Fruit fly (Drosophila melanogaster) whole organism, embryonic: Measurements from ENCODE around the gene arm.

Experiments
- CG10147 ChIP-seq: fragments of 200-800 bp; sonication (Bioruptor generic); optimal IDR thresholded peaks from 2 replicates; lab custom pipeline; 2019; ENCODE audit warnings: missing biosample characterization, mild to moderate bottlenecking, missing genetic modification characterization, moderate library complexity
- CG10267 ChIP-seq: fragments of 200-800 bp; sonication (Bioruptor generic); optimal IDR thresholded peaks from 2 replicates; lab custom pipeline; 2018; ENCODE audit warnings: missing biosample characterization, mild to moderate bottlenecking, missing genetic modification characterization, moderate library complexity
- CG12104 ChIP-seq: fragments of 200-800 bp; sonication (Bioruptor generic); optimal IDR thresholded peaks from 3 replicates; lab custom pipeline; 2016; ENCODE audit warnings: missing biosample characterization, missing genetic modification characterization
- CG13296 ChIP-seq: fragments of 200-800 bp; sonication (Bioruptor generic); optimal IDR thresholded peaks from 3 replicates; lab custom pipeline; 2018; ENCODE audit warnings: missing biosample characterization, mild to moderate bottlenecking, missing genetic modification characterization
- CG13424 ChIP-seq: fragments of 200-800 bp; sonication (Bioruptor generic); optimal IDR thresholded peaks from 2 replicates; lab custom pipeline; 2019; ENCODE audit warnings: missing biosample characterization, mild to moderate bottlenecking, missing genetic modification characterization, moderate library complexity
- CG13894 ChIP-seq: fragments of 200-800 bp; sonication (Bioruptor generic); optimal IDR thresholded peaks from 3 replicates; lab custom pipeline; 2018; ENCODE audit warnings: missing biosample characterization, mild to moderate bottlenecking, missing genetic modification characterization, moderate library complexity
- CG15514 ChIP-seq: fragments of 200-800 bp; sonication (Bioruptor generic); optimal IDR thresholded peaks from 3 replicates; lab custom pipeline; 2017; ENCODE audit warnings: missing biosample characterization, missing genetic modification characterization, mild to moderate bottlenecking, moderate library complexity, missing genetic modification reagents
- CG15696 ChIP-seq: fragments of 200-800 bp; sonication (Bioruptor generic); optimal IDR thresholded peaks from 2 replicates; lab custom pipeline; 2019; ENCODE audit warnings: missing biosample characterization, mild to moderate bottlenecking, missing genetic modification characterization, moderate library complexity
- CG16863 ChIP-seq: fragments of 200-800 bp; sonication (Bioruptor generic); optimal IDR thresholded peaks from 3 replicates; lab custom pipeline; 2016; ENCODE audit warnings: missing biosample characterization, missing genetic modification characterization
- CG17361 ChIP-seq: fragments of 200-800 bp; sonication (Bioruptor generic); IDR thresholded peaks from 3 replicates; pipeline ENCODE4 v1.3.6; 2022; ENCODE audit warnings: missing biosample characterization, missing genetic modification characterization
- CG17802 ChIP-seq: fragments of 200-800 bp; sonication (Bioruptor generic); optimal IDR thresholded peaks from 2 replicates; lab custom pipeline; 2018; ENCODE audit warnings: missing biosample characterization, mild to moderate bottlenecking, missing genetic modification characterization, moderate library complexity
- CG18476 ChIP-seq: fragments of 200-800 bp; sonication (Bioruptor generic); optimal IDR thresholded peaks from 2 replicates; lab custom pipeline; 2016; ENCODE audit warnings: missing biosample characterization, mild to moderate bottlenecking, missing genetic modification characterization
- CG33213 ChIP-seq: fragments of 200-800 bp; sonication (Bioruptor generic); optimal IDR thresholded peaks from 3 replicates; lab custom pipeline; 2016; ENCODE audit warnings: missing biosample characterization, missing genetic modification characterization
- CG3995 ChIP-seq: fragments of 200-800 bp; sonication (Bioruptor generic); optimal IDR thresholded peaks from 3 replicates; lab custom pipeline; 2016; ENCODE audit warnings: missing biosample characterization, missing genetic modification characterization
- CG4328 ChIP-seq: fragments of 200-800 bp; sonication (Bioruptor generic); optimal IDR thresholded peaks from 3 replicates; lab custom pipeline; 2017; ENCODE audit warnings: missing biosample characterization, missing genetic modification reagents, missing genetic modification characterization
- CG4730 ChIP-seq: fragments of 200-800 bp; sonication (Bioruptor generic); IDR thresholded peaks from 2 replicates; pipeline ENCODE4 v1.3.6; 2022; ENCODE audit warnings: missing biosample characterization, missing genetic modification characterization
- CG6765 ChIP-seq: fragments of 200-800 bp; sonication (Bioruptor generic); optimal IDR thresholded peaks from 3 replicates; lab custom pipeline; 2017; ENCODE audit warnings: missing biosample characterization, mild to moderate bottlenecking, missing genetic modification characterization
- CG8290 ChIP-seq, 3 experiments: fragments of 200-800 bp; sonication (Bioruptor generic); optimal IDR thresholded peaks; 2 replicates each; lab custom pipeline; 2016 to 2019; ENCODE audit warnings: missing biosample characterization in 3 of 3, missing genetic modification characterization in 3 of 3, mild to moderate bottlenecking in 2 of 3, moderate library complexity in 1 of 3
- CG9932 ChIP-seq: fragments of 200-800 bp; sonication (Bioruptor generic); IDR thresholded peaks from 2 replicates; pipeline ENCODE4 v1.3.6; 2022; ENCODE audit warnings: missing biosample characterization, missing genetic modification characterization
- CHES-1-like ChIP-seq: fragments of 200-800 bp; sonication (Bioruptor generic); optimal IDR thresholded peaks from 2 replicates; lab custom pipeline; 2016; ENCODE audit warnings: missing biosample characterization, missing genetic modification characterization
- Doc3 ChIP-seq: fragments of 200-800 bp; sonication (Bioruptor generic); IDR thresholded peaks from 3 replicates; pipeline ENCODE4 v1.3.6; 2022; ENCODE audit warnings: missing biosample characterization, missing genetic modification characterization; ENCODE audit not compliant: partially characterized antibody
- Elba2 ChIP-seq: fragments of 200-800 bp; sonication (Bioruptor generic); optimal IDR thresholded peaks from 3 replicates; lab custom pipeline; 2016; ENCODE audit warnings: missing biosample characterization, missing genetic modification characterization
- Ets97D ChIP-seq: fragments of 200-800 bp; sonication (Bioruptor generic); optimal IDR thresholded peaks from 3 replicates; lab custom pipeline; 2016; ENCODE audit warnings: missing biosample characterization, missing genetic modification characterization
- GATAe ChIP-seq: fragments of 200-800 bp; sonication (Bioruptor generic); conservative IDR thresholded peaks from 2 replicates; pipeline ENCODE4 v1.3.6; 2022; ENCODE audit warnings: missing biosample characterization, missing genetic modification characterization
- Hmx ChIP-seq: fragments of 200-800 bp; sonication (Bioruptor generic); optimal IDR thresholded peaks from 2 replicates; lab custom pipeline; 2016; ENCODE audit warnings: missing biosample characterization, missing genetic modification characterization
- Hr3 ChIP-seq: fragments of 200-800 bp; sonication (Bioruptor generic); optimal IDR thresholded peaks from 3 replicates; lab custom pipeline; 2016; ENCODE audit warnings: missing biosample characterization, missing genetic modification characterization
- MBD-R2 ChIP-seq: fragments of 200-800 bp; sonication (Bioruptor generic); IDR thresholded peaks from 2 replicates; pipeline ENCODE4 v1.3.6; 2022; ENCODE audit warnings: missing biosample characterization, missing genetic modification characterization
- Med ChIP-seq: fragments of 200-800 bp; sonication (Bioruptor generic); peaks from one replicate; lab custom pipeline; 2016; ENCODE audit warnings: missing biosample characterization, missing genetic modification characterization, mild to moderate bottlenecking, inconsistent platforms, moderate library complexity
- Myb ChIP-seq: fragments of 200-800 bp; sonication (Bioruptor generic); optimal IDR thresholded peaks from 2 replicates; lab custom pipeline; 2016; ENCODE audit warnings: missing biosample characterization, missing genetic modification characterization
- Neu2 ChIP-seq: fragments of 200-800 bp; sonication (Bioruptor generic); optimal IDR thresholded peaks from 3 replicates; lab custom pipeline; 2016; ENCODE audit warnings: missing biosample characterization, missing genetic modification characterization, borderline replicate concordance
- Nf-YB ChIP-seq: fragments of 200-800 bp; sonication (Bioruptor generic); optimal IDR thresholded peaks from 3 replicates; lab custom pipeline; 2019; ENCODE audit warnings: missing biosample characterization, mild to moderate bottlenecking, missing genetic modification characterization, moderate library complexity
- PHDP ChIP-seq: fragments of 200-800 bp; sonication (Bioruptor generic); optimal IDR thresholded peaks from 3 replicates; lab custom pipeline; 2018; ENCODE audit warnings: missing biosample characterization, mild to moderate bottlenecking, missing genetic modification characterization, moderate library complexity
- Rfx ChIP-seq: fragments of 200-800 bp; sonication (Bioruptor generic); IDR thresholded peaks from 2 replicates; pipeline ENCODE4 v1.3.6; 2022; ENCODE audit warnings: missing biosample characterization, missing genetic modification characterization
- ac ChIP-seq: fragments of 200-800 bp; sonication (Bioruptor generic); optimal IDR thresholded peaks from 3 replicates; lab custom pipeline; 2017; ENCODE audit warnings: missing biosample characterization, mild to moderate bottlenecking, missing genetic modification characterization
- aop ChIP-seq: fragments of 200-800 bp; sonication (Bioruptor generic); IDR thresholded peaks from 2 replicates; pipeline ENCODE4 v1.3.6; 2022; ENCODE audit warnings: missing biosample characterization, missing genetic modification characterization
- az2 ChIP-seq: fragments of 200-800 bp; sonication (Bioruptor generic); optimal IDR thresholded peaks from 3 replicates; lab custom pipeline; 2016; ENCODE audit warnings: missing biosample characterization, missing genetic modification characterization
- bab2 ChIP-seq: fragments of 200-800 bp; sonication (Bioruptor generic); optimal IDR thresholded peaks from 2 replicates; lab custom pipeline; 2016; ENCODE audit warnings: missing biosample characterization, missing genetic modification characterization
- bbx ChIP-seq: fragments of 200-800 bp; sonication (Bioruptor generic); IDR thresholded peaks from 2 replicates; pipeline ENCODE4 v1.3.6; 2022; ENCODE audit warnings: missing biosample characterization, missing genetic modification characterization; ENCODE audit not compliant: partially characterized antibody
- cwo ChIP-seq: fragments of 200-800 bp; sonication (Bioruptor generic); optimal IDR thresholded peaks from 3 replicates; lab custom pipeline; 2017; ENCODE audit warnings: missing biosample characterization, missing genetic modification characterization, mild to moderate bottlenecking, moderate library complexity, missing genetic modification reagents
- disco-r ChIP-seq: fragments of 200-800 bp; sonication (Bioruptor generic); optimal IDR thresholded peaks from 2 replicates; lab custom pipeline; 2016; ENCODE audit warnings: missing biosample characterization, missing genetic modification characterization
- hth ChIP-seq: fragments of >200 bp; optimal IDR thresholded peaks from 2 replicates; lab custom pipeline; 2017; ENCODE audit warnings: inconsistent platforms
- klu ChIP-seq: fragments of 200-800 bp; sonication (Bioruptor generic); IDR thresholded peaks from 2 replicates; pipeline ENCODE4 v1.3.6; 2022; ENCODE audit warnings: missing biosample characterization, missing genetic modification characterization
- lilli ChIP-seq: fragments of 200-800 bp; sonication (Bioruptor generic); optimal IDR thresholded peaks from 3 replicates; lab custom pipeline; 2016; ENCODE audit warnings: missing biosample characterization, missing genetic modification characterization
- otp ChIP-seq: fragments of 200-800 bp; sonication (Bioruptor generic); IDR thresholded peaks from 3 replicates; pipeline ENCODE4, ENCODE4 v1.3.6; 2022; ENCODE audit warnings: missing biosample characterization, missing genetic modification characterization
- pzg ChIP-seq: fragments of 200-800 bp; sonication (Bioruptor generic); optimal IDR thresholded peaks from 3 replicates; lab custom pipeline; 2018; ENCODE audit warnings: missing biosample characterization, mild to moderate bottlenecking, missing genetic modification characterization, moderate library complexity
- ro ChIP-seq: fragments of 200-800 bp; sonication (Bioruptor generic); IDR thresholded peaks from 2 replicates; pipeline ENCODE4 v1.3.6; 2022; ENCODE audit warnings: missing biosample characterization, missing genetic modification characterization
- sima ChIP-seq: fragments of 200-800 bp; sonication (Bioruptor generic); optimal IDR thresholded peaks from 2 replicates; lab custom pipeline; 2016; ENCODE audit warnings: missing biosample characterization, missing genetic modification characterization
- ttk ChIP-seq: fragments of 200-800 bp; sonication (Bioruptor generic); IDR thresholded peaks from 2 replicates; pipeline ENCODE4 v2.1.2; 2022; ENCODE audit warnings: missing biosample characterization, missing genetic modification characterization
- wek ChIP-seq: fragments of 200-800 bp; sonication (Bioruptor generic); optimal IDR thresholded peaks from 3 replicates; lab custom pipeline; 2018; ENCODE audit warnings: missing biosample characterization, mild to moderate bottlenecking, missing genetic modification characterization, moderate library complexity
- yki ChIP-seq: fragments of >200 bp; optimal IDR thresholded peaks from 3 replicates; lab custom pipeline; 2018

arm gene

dm6 chrX:1877107-1877736, 23.2 kb downstream of the arm start, which contains the start of the genes CG14817 and CG14805 (continued):
- TF ChIP-seq hth (lab: Kevin White, UChicago) (no peak), ro (GFP tag; lab: Robert Waterston, UW) (no peak), CG16863 (no peak), Med (peak; percentile 95), Neu2 (GFP tag; lab: Kevin White, UChicago) (no peak), Hr3 (GFP tag; lab: Kevin White, UChicago) (no peak), cwo (peak; percentile 38), CG15696 (tag; lab: Kevin White, UChicago) (no peak), CG3995 (GFP tag; lab: Kevin White, UChicago) (peak; percentile 54), Rfx (peak; percentile 78), bbx (GFP tag; lab: Robert Waterston, UW) (peak; percentile 61), Doc3 (0 out of 3 replicates have a peak, but pooled peaks have one; percentile 36), aop (GFP tag; lab: Robert Waterston, UW) (no peak), CG6765 (peak; percentile 93), CG8290 (GFP tag; optimal IDR thresholded peaks at IDR 0.05; lab: Kevin White, UChicago) (peak; percentile 27), CG8290 (tag; optimal IDR thresholded peaks at IDR 0.05; lab: Kevin White, UChicago) (peak in 1 of 2 experiments; percentile 59), wek (GFP tag; lab: Kevin White, UChicago) (peak; percentile 85), PHDP (tag; lab: Kevin White, UChicago) (peak; percentile 81), CG13894 (peak; percentile 80), klu (GFP tag; lab: Robert Waterston, UW) (no peak), CG12104 (peak; percentile 57), lilli (GFP tag; lab: Kevin White, UChicago) (no peak), ttk (GFP tag; lab: Robert Waterston, UW) (no peak), CG10267 (tag; lab: Kevin White, UChicago) (peak; percentile 77), pzg (GFP tag; lab: Kevin White, UChicago) (peak; percentile 65), CG4328 (peak; percentile 88), CG15514 (GFP tag; lab: Kevin White, UChicago) (peak; percentile 90), CHES-1-like (GFP tag; lab: Kevin White, UChicago) (peak; percentile 41), Hmx (GFP tag; lab: Kevin White, UChicago) (no peak), CG13296 (GFP tag; lab: Kevin White, UChicago) (peak; percentile 92), MBD-R2 (peak; percentile 75), ac (peak; percentile 48), bab2 (GFP tag; lab: Kevin White, UChicago) (no peak), sima (GFP tag; lab: Kevin White, UChicago) (no peak), disco-r (peak; percentile 15), CG18476 (GFP tag; lab: Kevin White, UChicago) (no peak), Myb (GFP tag; lab: Kevin White, UChicago) (no peak), CG33213 (GFP tag; lab: Kevin White, UChicago) (peak; percentile 64), az2 (GFP tag; lab: Kevin White, UChicago) (peak; percentile 29), GATAe (GFP tag; lab: Robert Waterston, UW) (no peak), CG10147 (GFP tag; lab: Kevin White, UChicago) (peak; percentile 76), otp (GFP tag; lab: Robert Waterston, UW) (0 out of 3 replicates have a peak, but pooled peaks have one; percentile 48), CG17802 (tag; lab: Kevin White, UChicago) (peak; percentile 20), Nf-YB (peak; percentile 51), Elba2 (no peak), CG9932 (GFP tag; lab: Robert Waterston, UW) (no peak; the same call in 1 of the 2 replicates), Ets97D (GFP tag; lab: Kevin White, UChicago) (peak; percentile 98), CG17361 (peak; percentile 67; the same call in 2 of the 3 replicates), yki (lab: Kevin White, UChicago) (no peak), CG13424 (peak; percentile 47), CG4730 (no peak)
